Worm (Caenorhabditis elegans): ENCODE results near the gene F53B1.3.

ce11 chrX:2107414-2107813 is 2.0 kb downstream of the F53B1.3 start:
- no peak for TF ChIP-seq nhr-237 (tag; optimal IDR thresholded peaks at IDR 0.05)
- no peak for TF ChIP-seq nhr-12 (tag; optimal IDR thresholded peaks at IDR 0.05)
- TF ChIP-seq jun-1 (tag; optimal IDR thresholded peaks at IDR 0.05), result no peak
- TF ChIP-seq mep-1 (tag; optimal IDR thresholded peaks at IDR 0.05), result no peak
- TF ChIP-seq fkh-10 (GFP tag; optimal IDR thresholded peaks at IDR 0.05), result no peak
- no peak for TF ChIP-seq unc-86 (tag; optimal IDR thresholded peaks at IDR 0.05)
- peak; percentile 92 for TF ChIP-seq elt-2 (tag; optimal IDR thresholded peaks at IDR 0.05)
- no peak for TF ChIP-seq egl-27 (tag; optimal IDR thresholded peaks at IDR 0.05)

Data from whole organism, L1 larva.